Worm (Caenorhabditis elegans) whole organism, young adult: ENCODE measurements around the gene M04B2.7.
"Not testable (repeated sequence)": the region's sequence is repeated elsewhere in the genome, so short reads cannot be mapped to it uniquely, and the experiment has no call there.

Source experiments
- B0019.2 ChIP-seq: fragments of 200-800 bp; sonication (Bioruptor generic); conservative IDR thresholded peaks from 2 replicates; pipeline ENCODE4 v1.3.6; 2022; ENCODE audit warnings: missing genetic modification reagents, missing genetic modification characterization, missing compliant biosample characterization
- B0261.1 ChIP-seq: sonication (generic microtip); optimal IDR thresholded peaks from 2 replicates; lab custom pipeline; 2016; ENCODE audit warnings: mild to moderate bottlenecking, missing genetic modification characterization, moderate library complexity, missing compliant biosample characterization
- F23B12.7 ChIP-seq: sonication (generic microtip); optimal IDR thresholded peaks from 2 replicates; lab custom pipeline; 2017; ENCODE audit warnings: missing genetic modification characterization, mild to moderate bottlenecking, missing compliant biosample characterization, antibody characterized with exemption, moderate library complexity; ENCODE audit not compliant: insufficient read depth
- F33H1.4 ChIP-seq: fragments of 200-800 bp; sonication (Bioruptor generic); IDR thresholded peaks from 2 replicates; pipeline ENCODE4 v1.3.6; 2022; ENCODE audit warnings: missing genetic modification reagents, missing genetic modification characterization, missing compliant biosample characterization
- F37B4.10 ChIP-seq: fragments of 200-800 bp; sonication (Bioruptor generic); IDR thresholded peaks from 2 replicates; pipeline ENCODE4 v1.3.6; 2022; ENCODE audit warnings: missing genetic modification characterization, missing compliant biosample characterization
- F49E8.2 ChIP-seq: sonication (generic microtip); optimal IDR thresholded peaks from 3 replicates; lab custom pipeline; 2017; ENCODE audit warnings: missing genetic modification characterization, mild to moderate bottlenecking, missing compliant biosample characterization, antibody characterized with exemption, moderate library complexity; ENCODE audit not compliant: insufficient read depth
- F52B5.7 ChIP-seq: sonication (generic microtip); optimal IDR thresholded peaks from 2 replicates; lab custom pipeline; 2016; ENCODE audit warnings: mild to moderate bottlenecking, missing genetic modification characterization, missing compliant biosample characterization
- F55B11.4 ChIP-seq: sonication (generic microtip); optimal IDR thresholded peaks from 2 replicates; lab custom pipeline; 2016; ENCODE audit warnings: missing compliant biosample characterization, missing genetic modification characterization, borderline replicate concordance; ENCODE audit not compliant: insufficient read depth
- F57C9.4 ChIP-seq: sonication (generic microtip); optimal IDR thresholded peaks from 2 replicates; lab custom pipeline; 2017; ENCODE audit warnings: mild to moderate bottlenecking, missing genetic modification characterization, missing compliant biosample characterization
- Y56A3A.18 ChIP-seq: fragments of 200-800 bp; sonication (Bioruptor generic); IDR thresholded peaks from 2 replicates; pipeline ENCODE4 v1.3.6; 2022; ENCODE audit warnings: missing genetic modification reagents, missing genetic modification characterization, missing compliant biosample characterization
- ZK185.1 ChIP-seq: sonication (generic microtip); optimal IDR thresholded peaks from 2 replicates; lab custom pipeline; 2016; ENCODE audit warnings: mild to moderate bottlenecking, missing genetic modification characterization, missing compliant biosample characterization; ENCODE audit not compliant: poor library complexity, severe bottlenecking
- atf-7 ChIP-seq: sonication (generic microtip); optimal IDR thresholded peaks from 2 replicates; lab custom pipeline; 2017; ENCODE audit warnings: mild to moderate bottlenecking, missing genetic modification characterization, missing compliant biosample characterization
- attf-5 ChIP-seq: fragments of 200-800 bp; sonication (Bioruptor generic); optimal IDR thresholded peaks from 2 replicates; lab custom pipeline; 2018; ENCODE audit warnings: mild to moderate bottlenecking, missing genetic modification characterization, missing compliant biosample characterization
- bed-1 ChIP-seq: fragments of 200-800 bp; sonication (Bioruptor generic); IDR thresholded peaks from 2 replicates; pipeline ENCODE4 v1.3.6; 2022; ENCODE audit warnings: missing genetic modification reagents, missing genetic modification characterization, missing compliant biosample characterization
- bed-2 ChIP-seq: fragments of 200-800 bp; sonication (Bioruptor generic); IDR thresholded peaks from 2 replicates; pipeline ENCODE4 v1.3.6; 2022; ENCODE audit warnings: missing genetic modification reagents, missing genetic modification characterization, missing compliant biosample characterization
- ceh-100 ChIP-seq: fragments of 200-800 bp; sonication (Bioruptor generic); IDR thresholded peaks from 2 replicates; pipeline ENCODE4 v1.3.6; 2022; ENCODE audit warnings: missing genetic modification reagents, missing genetic modification characterization, missing compliant biosample characterization
- ceh-58 ChIP-seq: fragments of 200-800 bp; sonication (Bioruptor generic); IDR thresholded peaks from 2 replicates; pipeline ENCODE4 v1.3.6; 2022; ENCODE audit warnings: missing genetic modification characterization, missing compliant biosample characterization
- chd-7 ChIP-seq: sonication (generic microtip); optimal IDR thresholded peaks from 2 replicates; lab custom pipeline; 2016; ENCODE audit warnings: mild to moderate bottlenecking, missing genetic modification characterization, moderate library complexity, missing compliant biosample characterization
- dpff-1 ChIP-seq: sonication (generic microtip); optimal IDR thresholded peaks from 2 replicates; lab custom pipeline; 2017; ENCODE audit warnings: mild to moderate bottlenecking, missing genetic modification characterization, missing compliant biosample characterization
- egl-44 ChIP-seq: fragments of 200-800 bp; sonication (Bioruptor generic); IDR thresholded peaks from 2 replicates; pipeline ENCODE4 v1.3.6; 2022; ENCODE audit warnings: missing genetic modification reagents, missing genetic modification characterization, missing compliant biosample characterization
- hmg-1.2 ChIP-seq: fragments of 200-800 bp; sonication (Bioruptor generic); IDR thresholded peaks from 2 replicates; pipeline ENCODE4 v1.3.6; 2022; ENCODE audit warnings: missing genetic modification reagents, missing genetic modification characterization, missing compliant biosample characterization
- let-607 ChIP-seq, 2 experiments: fragments of 200-800 bp in 1 of 2; sonication (Bioruptor generic) in 1 of 2; sonication (generic microtip) in 1 of 2; optimal IDR thresholded peaks; 2 replicates each; lab custom pipeline; 2016 to 2018; ENCODE audit warnings: mild to moderate bottlenecking in 2 of 2, missing compliant biosample characterization in 2 of 2, missing genetic modification characterization in 2 of 2, moderate library complexity in 2 of 2, missing genotype in 1 of 2
- lin-26 ChIP-seq: fragments of 200-800 bp; sonication (Bioruptor generic); IDR thresholded peaks from 2 replicates; pipeline ENCODE4 v1.3.6; 2022; ENCODE audit warnings: missing genetic modification reagents, missing genetic modification characterization, missing compliant biosample characterization
- lin-35 ChIP-seq, 3 experiments: fragments of 150-350 bp in 2 of 3; sonication (generic microtip) in 1 of 3; optimal IDR thresholded peaks; 2 replicates each; lab custom pipeline; 2014 to 2018; ENCODE audit warnings: missing biosample characterization in 3 of 3, missing genetic modification characterization in 3 of 3, missing genetic modification reagents in 3 of 3
- lin-40 ChIP-seq: sonication (generic microtip); optimal IDR thresholded peaks from 2 replicates; lab custom pipeline; 2016; ENCODE audit warnings: missing genetic modification characterization, mild to moderate bottlenecking, missing compliant biosample characterization, missing genotype, missing genetic modification reagents
- lsl-1 ChIP-seq: fragments of 200-800 bp; sonication (Bioruptor generic); optimal IDR thresholded peaks from 2 replicates; lab custom pipeline; 2018; ENCODE audit warnings: mild to moderate bottlenecking, missing genetic modification characterization, moderate library complexity, missing compliant biosample characterization
- lsy-27 ChIP-seq: sonication (generic microtip); optimal IDR thresholded peaks from 2 replicates; lab custom pipeline; 2017; ENCODE audit warnings: missing genetic modification characterization, mild to moderate bottlenecking, missing compliant biosample characterization, antibody characterized with exemption, missing genotype, borderline replicate concordance; ENCODE audit not compliant: insufficient read depth
- madf-3 ChIP-seq: fragments of 200-800 bp; sonication (Bioruptor generic); IDR thresholded peaks from 2 replicates; pipeline ENCODE4 v1.3.6; 2022; ENCODE audit warnings: missing genetic modification reagents, missing genetic modification characterization, missing compliant biosample characterization
- madf-6 ChIP-seq: fragments of 200-800 bp; sonication (Bioruptor generic); IDR thresholded peaks from 2 replicates; pipeline ENCODE4 v1.3.6; 2022; ENCODE audit warnings: missing genetic modification reagents, missing genetic modification characterization, missing compliant biosample characterization
- madf-8 ChIP-seq: fragments of 200-800 bp; sonication (Bioruptor generic); conservative IDR thresholded peaks from 2 replicates; pipeline ENCODE4 v1.3.6; 2022; ENCODE audit warnings: missing genetic modification reagents, missing genetic modification characterization, missing compliant biosample characterization
- nfya-1 ChIP-seq: sonication (generic microtip); optimal IDR thresholded peaks from 2 replicates; lab custom pipeline; 2017; ENCODE audit warnings: antibody characterized with exemption, missing compliant biosample characterization, missing genetic modification characterization, borderline replicate concordance; ENCODE audit not compliant: insufficient read depth
- nfyb-1 ChIP-seq: fragments of 200-800 bp; sonication (Bioruptor generic); IDR thresholded peaks from 2 replicates; pipeline ENCODE4 v1.3.6; 2022; ENCODE audit warnings: missing genetic modification reagents, missing genetic modification characterization, missing compliant biosample characterization
- rcor-1 ChIP-seq: fragments of 200-800 bp; sonication (Bioruptor generic); IDR thresholded peaks from 2 replicates; pipeline ENCODE4 v1.3.6; 2022; ENCODE audit warnings: missing genetic modification reagents, missing genetic modification characterization, missing compliant biosample characterization
- rec-8 ChIP-seq, 2 experiments: sonication (generic microtip); optimal IDR thresholded peaks; 2 replicates each; lab custom pipeline; 2016; ENCODE audit warnings: mild to moderate bottlenecking in 2 of 2, missing genetic modification characterization in 2 of 2, missing genetic modification reagents in 2 of 2, missing genotype in 2 of 2, missing biosample characterization in 1 of 2, missing compliant biosample characterization in 1 of 2, moderate library complexity in 1 of 2
- rpc-1 ChIP-seq, 2 experiments: fragments of 150-350 bp in 1 of 2; sonication (generic microtip) in 1 of 2; optimal IDR thresholded peaks; 2 replicates each; lab custom pipeline; 2014 to 2018; ENCODE audit warnings: missing biosample characterization in 1 of 2, missing genetic modification characterization in 1 of 2, missing genetic modification reagents in 1 of 2, missing genotype in 1 of 2
- sea-2 ChIP-seq: fragments of 200-800 bp; sonication (Bioruptor generic); IDR thresholded peaks from 2 replicates; pipeline ENCODE4 v1.3.6; 2022; ENCODE audit warnings: missing genetic modification characterization, missing compliant biosample characterization
- snpc-3.4 ChIP-seq: sonication (generic microtip); optimal IDR thresholded peaks from 2 replicates; lab custom pipeline; 2017; ENCODE audit warnings: missing genetic modification characterization, mild to moderate bottlenecking, missing compliant biosample characterization, antibody characterized with exemption, moderate library complexity, missing genotype, missing genetic modification reagents
- tbp1 ChIP-seq: fragments of 200-800 bp; sonication (Bioruptor generic); optimal IDR thresholded peaks from 2 replicates; lab custom pipeline; 2018; ENCODE audit warnings: mild to moderate bottlenecking, missing genetic modification characterization, missing compliant biosample characterization
- xnd-1 ChIP-seq: sonication (generic microtip); optimal IDR thresholded peaks from 2 replicates; lab custom pipeline; 2016; ENCODE audit warnings: missing genotype, missing genetic modification reagents, missing genetic modification characterization, missing compliant biosample characterization

M04B2.7 gene

ce11 chrIV:11498169-11498568 is 50.4 kb downstream of the M04B2.7 start, which contains the start of gene sms-1:
Gene sms-1, minus strand, starts transcription at chrIV:11498174.
- TF ChIP-seq let-607 (tag; optimal IDR thresholded peaks at IDR 0.05; lab: Kevin White, UChicago) = no peak
- TF ChIP-seq lsl-1 = peak; percentile 89
- peak; percentile 63 for TF ChIP-seq madf-8 (GFP tag; lab: Robert Waterston, UW)
- TF ChIP-seq Y56A3A.18 (GFP tag; lab: Robert Waterston, UW) = no peak
- TF ChIP-seq madf-6 (GFP tag; lab: Robert Waterston, UW) = peak; percentile 92
- TF ChIP-seq F33H1.4 (GFP tag; lab: Robert Waterston, UW) = peak; percentile 86
- peak; percentile 90 for TF ChIP-seq xnd-1
- no peak for TF ChIP-seq dpff-1

- TF ChIP-seq tbp1 (GFP tag; lab: Kevin White, UChicago) (peak; percentile 82), nfyb-1 (0 out of 2 replicates have a peak, but pooled peaks have one; percentile 34), F33H1.4 (GFP tag; lab: Robert Waterston, UW) (0 out of 2 replicates have a peak, but pooled peaks have one; percentile 12), rpc-1 (tag; optimal IDR thresholded peaks at IDR 0.05; lab: Kevin White, UChicago) (peak; percentile 58), B0261.1 (peak; percentile 3), lin-26 (GFP tag; lab: Robert Waterston, UW) (peak; percentile 72), madf-6 (GFP tag; lab: Robert Waterston, UW) (peak; percentile 55; the same call in 1 of the 2 replicates), rcor-1 (GFP tag; lab: Robert Waterston, UW) (0 out of 2 replicates have a peak, but pooled peaks have one; percentile 6), madf-3 (GFP tag; lab: Robert Waterston, UW) (0 out of 2 replicates have a peak, but pooled peaks have one; percentile 24)
- not testable (repeated sequence) for TF ChIP-seq rpc-1 (optimal IDR thresholded peaks at IDR 0.05; lab: Kevin White, UChicago)
Measured at ce11 chrIV:11497312-11497711, 51.3 kb downstream of the M04B2.7 start.

ce11 chrIV:11494924-11495323 is 53.6 kb downstream of the M04B2.7 start:
- TF ChIP-seq attf-5 (GFP tag; lab: Kevin White, UChicago) (no peak), B0019.2 (GFP tag; lab: Robert Waterston, UW) (no peak), nfya-1 (no peak), F37B4.10 (GFP tag; lab: Robert Waterston, UW) (no peak), sea-2 (GFP tag; lab: Robert Waterston, UW) (no peak), ceh-58 (GFP tag; lab: Robert Waterston, UW) (no peak), lin-35 (GFP tag; optimal IDR thresholded peaks at IDR 0.05; lab: Kevin White, UChicago) (peak in 1 of 3 experiments; percentile 5), egl-44 (GFP tag; lab: Robert Waterston, UW) (no peak), bed-2 (no peak), hmg-1.2 (GFP tag; lab: Robert Waterston, UW) (peak; percentile 18; the same call in 1 of the 2 replicates), F52B5.7 (tag; lab: Kevin White, UChicago) (no peak), snpc-3.4 (tag; lab: Kevin White, UChicago) (no peak), rec-8 (tag; optimal IDR thresholded peaks at IDR 0.05; lab: Kevin White, UChicago) (no peak), ZK185.1 (tag; lab: Kevin White, UChicago) (no peak), F49E8.2 (tag; lab: Kevin White, UChicago) (no peak), lsy-27 (no peak), atf-7 (tag; lab: Kevin White, UChicago) (no peak), F23B12.7 (tag; lab: Kevin White, UChicago) (no peak), nfyb-1 (no peak), bed-1 (no peak), ceh-100 (no peak), F57C9.4 (tag; lab: Kevin White, UChicago) (no peak), lin-40 (peak; percentile 18), F55B11.4 (tag; lab: Kevin White, UChicago) (no peak), chd-7 (tag; lab: Kevin White, UChicago) (no peak)
